Worm (Caenorhabditis elegans) whole organism, L3 larva: ENCODE measurements around the gene fbxb-5.

Source experiments
- elt-1 ChIP-seq: fragments of 150-350 bp; optimal IDR thresholded peaks from 2 replicates; lab custom pipeline; 2014; ENCODE audit warnings: missing biosample characterization, missing genetic modification characterization
- fkh-10 ChIP-seq: sonication (generic microtip); optimal IDR thresholded peaks from 2 replicates; lab custom pipeline; 2017; ENCODE audit warnings: missing biosample characterization, missing genetic modification reagents, missing genetic modification characterization
- nhr-237 ChIP-seq: fragments of 150-350 bp; optimal IDR thresholded peaks from 2 replicates; lab custom pipeline; 2014; ENCODE audit warnings: missing biosample characterization, missing genetic modification characterization
- unc-39 ChIP-seq: sonication (generic microtip); optimal IDR thresholded peaks from 4 replicates; lab custom pipeline; 2017; ENCODE audit warnings: missing biosample characterization, missing genetic modification characterization
- ztf-11 ChIP-seq: fragments of 150-350 bp; optimal IDR thresholded peaks from 2 replicates; lab custom pipeline; 2014; ENCODE audit warnings: missing biosample characterization, missing genetic modification characterization

ce11 chrII:1725735-1726134 lies 3.4 kb upstream of the fbxb-5 start, which contains the start of gene F45C12.17:
- TF ChIP-seq nhr-237 (tag; lab: Kevin White, UChicago) (no peak), ztf-11 (tag; lab: Kevin White, UChicago) (no peak), unc-39 (tag; lab: Kevin White, UChicago) (no peak), fkh-10 (GFP tag; lab: Kevin White, UChicago) (no peak), elt-1 (tag; lab: Kevin White, UChicago) (no peak)
